Worm (Caenorhabditis elegans) whole organism, L1 larva: ENCODE data around the gene K09G1.2.

Source experiments
- C16A3.4 ChIP-seq: fragments of 150-350 bp; optimal IDR thresholded peaks from 2 replicates; lab custom pipeline; 2014; ENCODE audit warnings: missing biosample characterization, missing genetic modification characterization
- C34B4.2 ChIP-seq: sonication (generic microtip); optimal IDR thresholded peaks from 2 replicates; lab custom pipeline; 2017; ENCODE audit warnings: mild to moderate bottlenecking, missing genetic modification characterization, missing compliant biosample characterization
- Y116A8C.19 ChIP-seq: sonication (generic microtip); optimal IDR thresholded peaks from 2 replicates; lab custom pipeline; 2016; ENCODE audit warnings: missing compliant biosample characterization, missing genetic modification characterization, borderline replicate concordance
- dpl-1 ChIP-seq, 3 experiments: fragments of 150-350 bp in 2 of 3; sonication (generic microtip) in 1 of 3; optimal IDR thresholded peaks; 2 replicates each; lab custom pipeline; 2014 to 2017; ENCODE audit warnings: missing biosample characterization in 3 of 3, missing genetic modification characterization in 3 of 3, missing genetic modification reagents in 3 of 3
- efl-1 ChIP-seq, 4 experiments: fragments of 150-350 bp; optimal IDR thresholded peaks in 3 of 4; peaks in 1 of 4; 1 replicate in 1 of 4; 2 replicates in 3 of 4; lab custom pipeline; 2014; ENCODE audit warnings: missing biosample characterization in 2 of 4, missing genetic modification characterization in 2 of 4, missing genetic modification reagents in 2 of 4
- egl-27 ChIP-seq, 2 experiments: fragments of 150-350 bp in 1 of 2; sonication (generic microtip); optimal IDR thresholded peaks; 3 replicates each; lab custom pipeline; 2017 to 2018; ENCODE audit warnings: missing biosample characterization in 2 of 2, missing genetic modification characterization in 2 of 2, missing genetic modification reagents in 2 of 2
- elt-2 ChIP-seq: sonication (generic microtip); optimal IDR thresholded peaks from 2 replicates; lab custom pipeline; 2016; ENCODE audit warnings: missing genetic modification characterization, mild to moderate bottlenecking, inconsistent platforms, missing compliant biosample characterization, missing genetic modification reagents
- fkh-10 ChIP-seq: sonication (generic microtip); optimal IDR thresholded peaks from 2 replicates; lab custom pipeline; 2017; ENCODE audit warnings: missing biosample characterization, missing genetic modification reagents, missing genetic modification characterization
- fkh-4 ChIP-seq: sonication (generic microtip); optimal IDR thresholded peaks from 2 replicates; lab custom pipeline; 2016; ENCODE audit warnings: missing compliant biosample characterization, missing genetic modification characterization, borderline replicate concordance
- fkh-8 ChIP-seq: sonication (generic microtip); optimal IDR thresholded peaks from 2 replicates; lab custom pipeline; 2016; ENCODE audit warnings: mild to moderate bottlenecking, missing genetic modification characterization, missing compliant biosample characterization
- hlh-4 ChIP-seq: sonication (generic microtip); optimal IDR thresholded peaks from 2 replicates; lab custom pipeline; 2016; ENCODE audit warnings: mild to moderate bottlenecking, missing genetic modification characterization, missing compliant biosample characterization
- irx-1 ChIP-seq: sonication (generic microtip); optimal IDR thresholded peaks from 2 replicates; lab custom pipeline; 2016; ENCODE audit warnings: missing genetic modification characterization, missing compliant biosample characterization
- isw-1 ChIP-seq: fragments of 200-800 bp; sonication (Bioruptor generic); IDR thresholded peaks from 2 replicates; pipeline ENCODE4 v1.3.6; 2022; ENCODE audit warnings: missing genetic modification characterization, missing compliant biosample characterization
- jun-1 ChIP-seq: fragments of 150-350 bp; optimal IDR thresholded peaks from 2 replicates; lab custom pipeline; 2014; ENCODE audit warnings: missing biosample characterization, missing genetic modification reagents, missing genetic modification characterization
- lin-13 ChIP-seq: fragments of 150-350 bp; optimal IDR thresholded peaks from 2 replicates; lab custom pipeline; 2014; ENCODE audit warnings: missing biosample characterization, missing genetic modification reagents, missing genetic modification characterization
- lin-35 ChIP-seq, 2 experiments: fragments of 150-350 bp; optimal IDR thresholded peaks; 2 replicates each; lab custom pipeline; 2014; ENCODE audit warnings: missing biosample characterization in 2 of 2, missing genetic modification characterization in 2 of 2, missing genetic modification reagents in 2 of 2
- mab-9 ChIP-seq: fragments of 200-800 bp; sonication (Bioruptor generic); IDR thresholded peaks from 2 replicates; pipeline ENCODE4 v1.3.6; 2022; ENCODE audit warnings: missing genetic modification reagents, missing genetic modification characterization, missing compliant biosample characterization
- mef-2 ChIP-seq: fragments of 150-350 bp; optimal IDR thresholded peaks from 2 replicates; lab custom pipeline; 2014; ENCODE audit warnings: missing biosample characterization, missing genetic modification characterization
- nhr-11 ChIP-seq: fragments of 150-350 bp; optimal IDR thresholded peaks from 2 replicates; lab custom pipeline; 2014; ENCODE audit warnings: missing biosample characterization, missing genetic modification characterization
- nhr-12 ChIP-seq: sonication (generic microtip); optimal IDR thresholded peaks from 2 replicates; lab custom pipeline; 2017; ENCODE audit warnings: missing biosample characterization, missing genetic modification characterization
- nhr-71 ChIP-seq: sonication (generic microtip); optimal IDR thresholded peaks from 2 replicates; lab custom pipeline; 2016; ENCODE audit warnings: mild to moderate bottlenecking, missing genetic modification characterization, moderate library complexity, missing compliant biosample characterization
- nhr-76 ChIP-seq: sonication (generic microtip); optimal IDR thresholded peaks from 2 replicates; lab custom pipeline; 2017; ENCODE audit warnings: missing biosample characterization, missing genetic modification characterization
- nhr-84 ChIP-seq: sonication (generic microtip); optimal IDR thresholded peaks from 2 replicates; lab custom pipeline; 2017; ENCODE audit warnings: missing biosample characterization, missing genetic modification characterization
- nhr-85 ChIP-seq: sonication (generic microtip); peaks from one replicate; lab custom pipeline; 2016; ENCODE audit warnings: missing genetic modification characterization, inconsistent platforms, missing compliant biosample characterization
- pag-3 ChIP-seq: sonication (generic microtip); optimal IDR thresholded peaks from 2 replicates; lab custom pipeline; 2017; ENCODE audit warnings: missing genetic modification characterization, mild to moderate bottlenecking, missing compliant biosample characterization, antibody characterized with exemption, borderline replicate concordance; ENCODE audit not compliant: insufficient read depth
- skn-1 ChIP-seq: fragments of 150-350 bp; optimal IDR thresholded peaks from 2 replicates; lab custom pipeline; 2014; ENCODE audit warnings: missing biosample characterization, missing genetic modification characterization
- snu-23 ChIP-seq: sonication (generic microtip); optimal IDR thresholded peaks from 2 replicates; lab custom pipeline; 2016; ENCODE audit warnings: missing genetic modification characterization, missing compliant biosample characterization
- sup-37 ChIP-seq: fragments of 200-800 bp; sonication (Bioruptor generic); optimal IDR thresholded peaks from 2 replicates; lab custom pipeline; 2018; ENCODE audit warnings: mild to moderate bottlenecking, missing genetic modification characterization, missing compliant biosample characterization
- swsn-7 ChIP-seq: sonication (generic microtip); optimal IDR thresholded peaks from 2 replicates; lab custom pipeline; 2016; ENCODE audit warnings: missing genetic modification characterization, missing compliant biosample characterization
- tbx-2 ChIP-seq: sonication (generic microtip); optimal IDR thresholded peaks from 2 replicates; lab custom pipeline; 2016; ENCODE audit warnings: missing genetic modification characterization, missing compliant biosample characterization
- unc-130 ChIP-seq: fragments of 150-350 bp; optimal IDR thresholded peaks from 2 replicates; lab custom pipeline; 2017; ENCODE audit warnings: missing biosample characterization, missing genetic modification characterization, inconsistent platforms
- zag-1 ChIP-seq: fragments of 150-350 bp; optimal IDR thresholded peaks from 2 replicates; lab custom pipeline; 2014; ENCODE audit warnings: missing biosample characterization, missing genetic modification characterization

K09G1.2 gene

ce11 chrV:9618919-9619318, 28.5 kb downstream of the K09G1.2 start, which contains the start of gene idpc-7:
Gene idpc-7, minus strand, starts transcription at chrV:9619019.
- no peak for TF ChIP-seq efl-1 (optimal IDR thresholded peaks at IDR 0.05; lab: Kevin White, UChicago)
- TF ChIP-seq efl-1 (GFP tag; optimal IDR thresholded peaks at IDR 0.05 in 1 of 2; lab: Kevin White, UChicago): peak in 1 of 2 experiments; percentile 5
- no peak for TF ChIP-seq hlh-4 (tag; lab: Kevin White, UChicago)

ce11 chrV:9619850-9620249, 29.4 kb downstream of the K09G1.2 start, which contains the start of gene idpc-6:
Gene idpc-6, plus strand, starts transcription at chrV:9620150.
- TF ChIP-seq fkh-8 (tag; lab: Kevin White, UChicago) (no peak), Y116A8C.19 (tag; lab: Kevin White, UChicago) (no peak)

ce11 chrV:9620417-9620816, 30.0 kb downstream of the K09G1.2 start:
- TF ChIP-seq jun-1 (tag; lab: Kevin White, UChicago) (no peak), nhr-85 (tag; lab: Kevin White, UChicago) (no peak), egl-27 (tag; optimal IDR thresholded peaks at IDR 0.05; lab: Kevin White, UChicago) (no peak), sup-37 (GFP tag; lab: Kevin White, UChicago) (no peak), unc-130 (tag; lab: Kevin White, UChicago) (no peak), swsn-7 (tag; lab: Kevin White, UChicago) (no peak), mab-9 (GFP tag; lab: Robert Waterston, UW) (no peak), zag-1 (tag; lab: Kevin White, UChicago) (no peak), snu-23 (GFP tag; lab: Kevin White, UChicago) (no peak), C16A3.4 (no peak), fkh-10 (GFP tag; lab: Kevin White, UChicago) (no peak)

ce11 chrV:9621437-9621836, 31.0 kb downstream of the K09G1.2 start:
- no peak for TF ChIP-seq snu-23 (GFP tag; lab: Kevin White, UChicago)
- no peak for TF ChIP-seq sup-37 (GFP tag; lab: Kevin White, UChicago)
- no peak for TF ChIP-seq fkh-4
- TF ChIP-seq elt-2 (tag; lab: Kevin White, UChicago): no peak
- no peak for TF ChIP-seq lin-13 (GFP tag; lab: Kevin White, UChicago)
- TF ChIP-seq skn-1: no peak
- TF ChIP-seq nhr-76 (tag; lab: Kevin White, UChicago): no peak
- TF ChIP-seq lin-35 (GFP tag; optimal IDR thresholded peaks at IDR 0.05; lab: Kevin White, UChicago): no peak
- no peak for TF ChIP-seq nhr-84 (tag; lab: Kevin White, UChicago)

- no peak for TF ChIP-seq irx-1 (tag; lab: Kevin White, UChicago)
- no peak for TF ChIP-seq tbx-2 (tag; lab: Kevin White, UChicago)
- TF ChIP-seq Y116A8C.19 (tag; lab: Kevin White, UChicago): no peak
- no peak for TF ChIP-seq pag-3 (tag; lab: Kevin White, UChicago)
- no peak for TF ChIP-seq nhr-12 (tag; lab: Kevin White, UChicago)
- TF ChIP-seq jun-1 (tag; lab: Kevin White, UChicago): no peak
- TF ChIP-seq nhr-71 (tag; lab: Kevin White, UChicago): no peak
- no peak for TF ChIP-seq isw-1 (GFP tag; lab: Robert Waterston, UW)
- no peak for TF ChIP-seq mef-2
- TF ChIP-seq nhr-11 (tag; lab: Kevin White, UChicago): no peak
- no peak for TF ChIP-seq elt-2 (tag; lab: Kevin White, UChicago)
- TF ChIP-seq C34B4.2 (tag; lab: Kevin White, UChicago): no peak
- no peak for TF ChIP-seq skn-1
- TF ChIP-seq dpl-1 (GFP tag; optimal IDR thresholded peaks at IDR 0.05; lab: Kevin White, UChicago): no peak
Measured at ce11 chrV:9622834-9623233, 32.4 kb downstream of the K09G1.2 start, which contains the start of gene idpc-5. Gene idpc-5, minus strand, starts transcription at chrV:9622934.
